Worm (Caenorhabditis elegans): ENCODE measurements around the gene nlp-16.

ce11 chrIV:6290741-6291140, 31.1 kb upstream of the nlp-16 start, which contains the start of gene srv-24:
- TF ChIP-seq pqm-1 (tag; optimal IDR thresholded peaks at IDR 0.05) = no peak
- no peak for TF ChIP-seq unc-3 (GFP tag; conservative IDR thresholded peaks at IDR 0.05)
- TF ChIP-seq unc-3 (tag; optimal IDR thresholded peaks at IDR 0.05) = no peak
- TF ChIP-seq dve-1 (tag; optimal IDR thresholded peaks at IDR 0.05) = no peak
- no peak for TF ChIP-seq ceh-34 (tag; optimal IDR thresholded peaks at IDR 0.05)
- no peak for TF ChIP-seq fkh-10 (GFP tag; optimal IDR thresholded peaks at IDR 0.05)
- no peak for TF ChIP-seq sox-4 (tag; optimal IDR thresholded peaks at IDR 0.05)
- TF ChIP-seq tbx-2 (tag; optimal IDR thresholded peaks at IDR 0.05) = no peak
- TF ChIP-seq elt-4 (tag; optimal IDR thresholded peaks at IDR 0.05) = no peak
- no peak for TF ChIP-seq elt-2 (tag; optimal IDR thresholded peaks at IDR 0.05)
